Worm (Caenorhabditis elegans) whole organism, L4 larva: ENCODE results near the gene K10D11.3.

ENCODE experiments used
- ZK546.5 ChIP-seq, 2 experiments: sonication (generic microtip); optimal IDR thresholded peaks; 2 replicates each; lab custom pipeline; 2017; ENCODE audit warnings: missing biosample characterization in 2 of 2, missing genetic modification characterization in 2 of 2
- ceh-82 ChIP-seq: sonication (generic microtip); optimal IDR thresholded peaks from 2 replicates; lab custom pipeline; 2017; ENCODE audit warnings: missing biosample characterization, missing genetic modification characterization
- daf-8 ChIP-seq: fragments of 200-800 bp; sonication (Bioruptor generic); IDR thresholded peaks from 2 replicates; pipeline ENCODE4 v1.3.6; 2022; ENCODE audit warnings: missing genetic modification characterization, missing compliant biosample characterization
- dpl-1 ChIP-seq: fragments of 150-350 bp; optimal IDR thresholded peaks from 2 replicates; lab custom pipeline; 2014; ENCODE audit warnings: missing biosample characterization, missing genetic modification reagents, missing genetic modification characterization
- duxl-1 ChIP-seq: sonication (generic microtip); optimal IDR thresholded peaks from 2 replicates; lab custom pipeline; 2016; ENCODE audit warnings: mild to moderate bottlenecking, missing genetic modification characterization, moderate library complexity, missing compliant biosample characterization; ENCODE audit not compliant: poor library complexity
- lir-3 ChIP-seq: sonication (generic microtip); optimal IDR thresholded peaks from 2 replicates; lab custom pipeline; 2016; ENCODE audit warnings: mild to moderate bottlenecking, missing genetic modification characterization, missing compliant biosample characterization
- mdl-1 ChIP-seq, 2 experiments: fragments of 150-350 bp in 1 of 2; sonication (generic microtip) in 1 of 2; optimal IDR thresholded peaks; 2 replicates each; lab custom pipeline; 2014 to 2017; ENCODE audit warnings: missing biosample characterization in 2 of 2, missing genetic modification characterization in 2 of 2
- nhr-237 ChIP-seq: sonication (generic microtip); optimal IDR thresholded peaks from 2 replicates; lab custom pipeline; 2017; ENCODE audit warnings: missing biosample characterization, missing genetic modification characterization
- nhr-42 ChIP-seq: fragments of 200-800 bp; sonication (Bioruptor generic); IDR thresholded peaks from 2 replicates; pipeline ENCODE4 v1.3.6; 2022; ENCODE audit warnings: missing genetic modification characterization, missing compliant biosample characterization
- pha-4 ChIP-seq, 2 experiments: fragments of 150-350 bp in 1 of 2; fragments of 200-800 bp in 1 of 2; sonication (Bioruptor generic) in 1 of 2; IDR thresholded peaks in 1 of 2; optimal IDR thresholded peaks in 1 of 2; 2 replicates each; pipeline versions ENCODE4 v1.3.6 to Lab custom; 2014 to 2022; ENCODE audit warnings: missing genetic modification characterization in 2 of 2, missing genetic modification reagents in 2 of 2, missing biosample characterization in 1 of 2, missing compliant biosample characterization in 1 of 2
- zfp-2 ChIP-seq: sonication (generic microtip); optimal IDR thresholded peaks from 2 replicates; lab custom pipeline; 2016; ENCODE audit warnings: mild to moderate bottlenecking, missing genetic modification characterization, missing compliant biosample characterization

DNA sequence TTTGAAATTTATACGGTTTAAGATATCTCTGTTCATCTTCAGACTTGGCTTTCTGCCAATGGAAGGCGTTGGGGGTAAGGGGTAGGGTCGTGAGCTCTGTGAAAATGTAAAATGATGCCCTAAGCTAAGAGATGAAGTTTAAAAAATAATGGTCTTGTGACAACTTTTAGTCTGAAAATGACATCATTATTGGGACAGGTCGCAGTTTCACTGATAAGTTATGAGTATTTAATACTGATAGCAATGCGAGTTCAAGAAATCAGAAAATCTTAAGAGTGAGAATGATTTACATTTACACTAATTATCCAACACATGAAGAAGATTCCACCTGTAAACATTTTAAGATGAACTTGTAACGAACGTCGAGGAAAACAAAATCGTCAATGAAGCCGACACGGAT lies 21.3 kb downstream of the K10D11.3 start:
- no peak for TF ChIP-seq mdl-1 (tag; optimal IDR thresholded peaks at IDR 0.05; lab: Kevin White, UChicago)
- no peak for TF ChIP-seq ceh-82 (tag; lab: Kevin White, UChicago)
- no peak for TF ChIP-seq nhr-237 (tag; lab: Kevin White, UChicago)
- TF ChIP-seq lir-3 (tag; lab: Kevin White, UChicago), result no peak
- TF ChIP-seq pha-4 (GFP tag; IDR thresholded peaks at IDR 0.05; lab: Robert Waterston, UW), result no peak
- TF ChIP-seq pha-4 (tag; optimal IDR thresholded peaks at IDR 0.05; lab: Kevin White, UChicago), result no peak
- TF ChIP-seq daf-8, result no peak
- no peak for TF ChIP-seq zfp-2 (tag; lab: Kevin White, UChicago)
- no peak for TF ChIP-seq dpl-1
- no peak for TF ChIP-seq duxl-1 (tag; lab: Kevin White, UChicago)
- no peak for TF ChIP-seq ZK546.5 (tag; optimal IDR thresholded peaks at IDR 0.05; lab: Kevin White, UChicago)
- TF ChIP-seq nhr-42 (GFP tag; lab: Robert Waterston, UW), result no peak
